Fruit fly (Drosophila melanogaster) whole organism, embryonic: ENCODE measurements around the gene Obp99d.

ENCODE experiments used
- Atf-2 ChIP-seq: fragments of 200-800 bp; sonication (Bioruptor generic); optimal IDR thresholded peaks from 2 replicates; lab custom pipeline; 2016; ENCODE audit warnings: missing biosample characterization, missing genetic modification characterization
- Awh ChIP-seq: fragments of 200-800 bp; sonication (Bioruptor generic); IDR thresholded peaks from 2 replicates; pipeline ENCODE4, ENCODE4 v1.3.6; 2022; ENCODE audit warnings: missing biosample characterization, missing genetic modification characterization
- CG10654 ChIP-seq: fragments of 200-800 bp; sonication (Bioruptor generic); optimal IDR thresholded peaks from 2 replicates; lab custom pipeline; 2016; ENCODE audit warnings: missing biosample characterization, missing genetic modification characterization
- CG11695 ChIP-seq: fragments of 200-800 bp; sonication (Bioruptor generic); IDR thresholded peaks from 3 replicates; pipeline ENCODE4 v1.3.6; 2022; ENCODE audit warnings: missing biosample characterization, missing genetic modification characterization
- CG13424 ChIP-seq: fragments of 200-800 bp; sonication (Bioruptor generic); optimal IDR thresholded peaks from 2 replicates; lab custom pipeline; 2019; ENCODE audit warnings: missing biosample characterization, mild to moderate bottlenecking, missing genetic modification characterization, moderate library complexity
- CG13894 ChIP-seq: fragments of 200-800 bp; sonication (Bioruptor generic); optimal IDR thresholded peaks from 3 replicates; lab custom pipeline; 2018; ENCODE audit warnings: missing biosample characterization, mild to moderate bottlenecking, missing genetic modification characterization, moderate library complexity
- CG1529 ChIP-seq: fragments of 200-800 bp; sonication (Bioruptor generic); optimal IDR thresholded peaks from 3 replicates; lab custom pipeline; 2018; ENCODE audit warnings: missing biosample characterization, missing genetic modification characterization
- CG1832 ChIP-seq: fragments of 200-800 bp; sonication (Bioruptor generic); optimal IDR thresholded peaks from 2 replicates; lab custom pipeline; 2017; ENCODE audit warnings: missing biosample characterization, mild to moderate bottlenecking, missing genetic modification characterization, inconsistent platforms
- CG18764 ChIP-seq: fragments of 200-800 bp; sonication (Bioruptor generic); optimal IDR thresholded peaks from 3 replicates; lab custom pipeline; 2016; ENCODE audit warnings: missing biosample characterization, missing genetic modification characterization
- CG2889 ChIP-seq: fragments of 200-800 bp; sonication (Bioruptor generic); IDR thresholded peaks from 3 replicates; pipeline ENCODE4 v1.3.6; 2022; ENCODE audit warnings: missing biosample characterization, missing genetic modification characterization
- CG31388 ChIP-seq: fragments of 200-800 bp; sonication (Bioruptor generic); optimal IDR thresholded peaks from 2 replicates; lab custom pipeline; 2016; ENCODE audit warnings: missing biosample characterization, missing genetic modification characterization
- CG31441 ChIP-seq: fragments of 200-800 bp; sonication (Bioruptor generic); IDR thresholded peaks from 2 replicates; pipeline ENCODE4 v1.3.6; 2022; ENCODE audit warnings: missing biosample characterization, missing genetic modification characterization
- CG32767 ChIP-seq: fragments of 200-800 bp; sonication (Bioruptor generic); IDR thresholded peaks from 2 replicates; pipeline ENCODE4 v1.3.6; 2022; ENCODE audit warnings: missing biosample characterization, missing genetic modification characterization
- CG43689 ChIP-seq: fragments of 200-800 bp; sonication (Bioruptor generic); IDR thresholded peaks from 2 replicates; pipeline ENCODE4 v1.3.6; 2022; ENCODE audit warnings: missing biosample characterization, missing genetic modification characterization
- CG4707 ChIP-seq: fragments of 200-800 bp; sonication (Bioruptor generic); optimal IDR thresholded peaks from 2 replicates; lab custom pipeline; 2018; ENCODE audit warnings: missing biosample characterization, mild to moderate bottlenecking, missing genetic modification characterization, moderate library complexity
- CG4730 ChIP-seq: fragments of 200-800 bp; sonication (Bioruptor generic); IDR thresholded peaks from 2 replicates; pipeline ENCODE4 v1.3.6; 2022; ENCODE audit warnings: missing biosample characterization, missing genetic modification characterization
- CG4820 ChIP-seq: fragments of 200-800 bp; sonication (Bioruptor generic); optimal IDR thresholded peaks from 3 replicates; lab custom pipeline; 2016; ENCODE audit warnings: missing biosample characterization, missing genetic modification characterization
- CG6683 ChIP-seq: fragments of 200-800 bp; sonication (Bioruptor generic); optimal IDR thresholded peaks from 2 replicates; lab custom pipeline; 2017; ENCODE audit warnings: missing biosample characterization, mild to moderate bottlenecking, missing genetic modification characterization, missing genetic modification reagents
- CHES-1-like ChIP-seq: fragments of 200-800 bp; sonication (Bioruptor generic); optimal IDR thresholded peaks from 2 replicates; lab custom pipeline; 2016; ENCODE audit warnings: missing biosample characterization, missing genetic modification characterization
- Dip3 ChIP-seq: fragments of 200-800 bp; sonication (Bioruptor generic); optimal IDR thresholded peaks from 3 replicates; lab custom pipeline; 2016; ENCODE audit warnings: missing biosample characterization, missing genetic modification characterization
- E2f1 ChIP-seq: fragments of 200-800 bp; sonication (Bioruptor generic); IDR thresholded peaks from 2 replicates; pipeline ENCODE4 v1.3.6; 2022; ENCODE audit warnings: missing biosample characterization, missing genetic modification characterization
- Ets97D ChIP-seq: fragments of 200-800 bp; sonication (Bioruptor generic); optimal IDR thresholded peaks from 3 replicates; lab custom pipeline; 2016; ENCODE audit warnings: missing biosample characterization, missing genetic modification characterization
- GATAe ChIP-seq: fragments of 200-800 bp; sonication (Bioruptor generic); conservative IDR thresholded peaks from 2 replicates; pipeline ENCODE4 v1.3.6; 2022; ENCODE audit warnings: missing biosample characterization, missing genetic modification characterization
- H15 ChIP-seq: fragments of 200-800 bp; sonication (Bioruptor generic); IDR thresholded peaks from 3 replicates; pipeline ENCODE4 v1.3.6; 2022; ENCODE audit warnings: missing biosample characterization, missing genetic modification characterization
- H2.0 ChIP-seq: fragments of 200-800 bp; sonication (Bioruptor generic); IDR thresholded peaks from 2 replicates; pipeline ENCODE4 v1.3.6; 2022; ENCODE audit warnings: missing biosample characterization, missing genetic modification characterization
- HHEX ChIP-seq: fragments of 200-800 bp; sonication (Bioruptor generic); optimal IDR thresholded peaks from 3 replicates; lab custom pipeline; 2017; ENCODE audit warnings: missing biosample characterization, mild to moderate bottlenecking, missing genetic modification characterization, missing genetic modification reagents
- HmgD ChIP-seq: fragments of 200-800 bp; sonication (Bioruptor generic); optimal IDR thresholded peaks from 3 replicates; lab custom pipeline; 2016; ENCODE audit warnings: missing biosample characterization, missing genetic modification characterization
- Hr39 ChIP-seq: fragments of >200 bp; optimal IDR thresholded peaks from 2 replicates; lab custom pipeline; 2017
- Lpt ChIP-seq: fragments of >200 bp; optimal IDR thresholded peaks from 2 replicates; lab custom pipeline; 2018; ENCODE audit warnings: missing biosample characterization, missing genetic modification characterization
- Ravus ChIP-seq: fragments of 200-800 bp; sonication (Bioruptor generic); IDR thresholded peaks from 2 replicates; pipeline ENCODE4 v1.3.6; 2022; ENCODE audit warnings: missing biosample characterization, missing genetic modification characterization
- Rfx ChIP-seq: fragments of 200-800 bp; sonication (Bioruptor generic); IDR thresholded peaks from 2 replicates; pipeline ENCODE4 v1.3.6; 2022; ENCODE audit warnings: missing biosample characterization, missing genetic modification characterization
- Xrp1 ChIP-seq: fragments of 200-800 bp; sonication (Bioruptor generic); IDR thresholded peaks from 2 replicates; pipeline ENCODE4 v1.3.6; 2022; ENCODE audit warnings: missing biosample characterization, missing genetic modification characterization
- ab ChIP-seq: fragments of 200-800 bp; sonication (Bioruptor generic); optimal IDR thresholded peaks from 2 replicates; lab custom pipeline; 2016; ENCODE audit warnings: missing biosample characterization, missing genetic modification characterization
- bowl ChIP-seq: fragments of 200-800 bp; sonication (Bioruptor generic); IDR thresholded peaks from 2 replicates; pipeline ENCODE4 v1.3.6; 2022; ENCODE audit warnings: missing biosample characterization, missing genetic modification characterization
- btn ChIP-seq: fragments of 200-800 bp; sonication (Bioruptor generic); optimal IDR thresholded peaks from 2 replicates; lab custom pipeline; 2016; ENCODE audit warnings: missing biosample characterization, missing genetic modification characterization
- chn ChIP-seq: fragments of 200-800 bp; sonication (Bioruptor generic); optimal IDR thresholded peaks from 2 replicates; lab custom pipeline; 2016; ENCODE audit warnings: missing biosample characterization, missing genetic modification characterization
- corto ChIP-seq: fragments of 200-800 bp; sonication (Bioruptor generic); optimal IDR thresholded peaks from 2 replicates; lab custom pipeline; 2016; ENCODE audit warnings: missing biosample characterization, mild to moderate bottlenecking, missing genetic modification characterization, moderate library complexity
- dan ChIP-seq: fragments of 200-800 bp; sonication (Bioruptor generic); IDR thresholded peaks from 2 replicates; pipeline ENCODE4 v1.3.6; 2022; ENCODE audit warnings: missing biosample characterization, missing genetic modification characterization
- esg ChIP-seq: fragments of 200-800 bp; sonication (Bioruptor generic); conservative IDR thresholded peaks from 2 replicates; pipeline ENCODE4 v1.3.6; 2022; ENCODE audit warnings: missing biosample characterization, missing genetic modification characterization
- ftz-f1 ChIP-seq: fragments of 200-800 bp; sonication (Bioruptor generic); optimal IDR thresholded peaks from 2 replicates; lab custom pipeline; 2016; ENCODE audit warnings: missing biosample characterization, missing genetic modification characterization
- kay ChIP-seq: fragments of 200-800 bp; sonication (Bioruptor generic); optimal IDR thresholded peaks from 2 replicates; lab custom pipeline; 2016; ENCODE audit warnings: missing biosample characterization, missing genetic modification characterization
- lov ChIP-seq, 2 experiments: fragments of 200-800 bp in 1 of 2; fragments of >200 bp in 1 of 2; sonication (Bioruptor generic) in 1 of 2; IDR thresholded peaks in 1 of 2; optimal IDR thresholded peaks in 1 of 2; 2 replicates in 1 of 2; 3 replicates in 1 of 2; pipeline versions ENCODE4 v1.3.6 to Lab custom; 2017 to 2022; ENCODE audit warnings: missing biosample characterization in 1 of 2, missing genetic modification characterization in 1 of 2
- nerfin-1 ChIP-seq: fragments of 200-800 bp; sonication (Bioruptor generic); optimal IDR thresholded peaks from 3 replicates; lab custom pipeline; 2019; ENCODE audit warnings: missing biosample characterization, mild to moderate bottlenecking, missing genetic modification characterization, moderate library complexity
- nmo ChIP-seq: fragments of 200-800 bp; sonication (Bioruptor generic); optimal IDR thresholded peaks from 2 replicates; lab custom pipeline; 2018; ENCODE audit warnings: missing biosample characterization, mild to moderate bottlenecking, missing genetic modification characterization, moderate library complexity
- prd ChIP-seq, 3 experiments: fragments of >200 bp in 2 of 3; fragments of 200-800 bp in 1 of 3; sonication (Bioruptor generic) in 1 of 3; optimal IDR thresholded peaks in 2 of 3; IDR thresholded peaks in 1 of 3; 2 replicates in 2 of 3; 3 replicates in 1 of 3; pipeline versions ENCODE4 v1.3.6 to Lab custom; 2017 to 2022; ENCODE audit warnings: missing biosample characterization in 1 of 3, missing genetic modification characterization in 1 of 3
- ranshi ChIP-seq: fragments of 200-800 bp; sonication (Bioruptor generic); IDR thresholded peaks from 2 replicates; pipeline ENCODE4 v1.3.6; 2022; ENCODE audit warnings: missing biosample characterization, missing genetic modification characterization
- repo ChIP-seq: fragments of 200-800 bp; sonication (Bioruptor generic); optimal IDR thresholded peaks from 2 replicates; lab custom pipeline; 2016; ENCODE audit warnings: missing biosample characterization, missing genetic modification characterization
- stwl ChIP-seq: fragments of 200-800 bp; sonication (Bioruptor generic); optimal IDR thresholded peaks from 3 replicates; lab custom pipeline; 2018; ENCODE audit warnings: missing biosample characterization, mild to moderate bottlenecking, missing genetic modification characterization, moderate library complexity
- sug ChIP-seq: fragments of 200-800 bp; optimal IDR thresholded peaks from 2 replicates; lab custom pipeline; 2019; ENCODE audit warnings: missing biosample characterization, mild to moderate bottlenecking, missing genetic modification characterization, moderate library complexity
- toy ChIP-seq: fragments of 200-800 bp; sonication (Bioruptor generic); IDR thresholded peaks from 2 replicates; pipeline ENCODE4 v1.3.6; 2022; ENCODE audit warnings: missing biosample characterization, missing genetic modification characterization
- z ChIP-seq: fragments of 200-800 bp; sonication (Bioruptor generic); IDR thresholded peaks from 3 replicates; pipeline ENCODE4 v1.3.6; 2022; ENCODE audit warnings: missing biosample characterization, missing genetic modification characterization
- zen2 ChIP-seq: fragments of 200-800 bp; sonication (Bioruptor generic); IDR thresholded peaks from 3 replicates; pipeline ENCODE4 v1.3.6; 2022; ENCODE audit warnings: missing biosample characterization, missing genetic modification characterization; ENCODE audit not compliant: partially characterized antibody

The Obp99d gene

DNA sequence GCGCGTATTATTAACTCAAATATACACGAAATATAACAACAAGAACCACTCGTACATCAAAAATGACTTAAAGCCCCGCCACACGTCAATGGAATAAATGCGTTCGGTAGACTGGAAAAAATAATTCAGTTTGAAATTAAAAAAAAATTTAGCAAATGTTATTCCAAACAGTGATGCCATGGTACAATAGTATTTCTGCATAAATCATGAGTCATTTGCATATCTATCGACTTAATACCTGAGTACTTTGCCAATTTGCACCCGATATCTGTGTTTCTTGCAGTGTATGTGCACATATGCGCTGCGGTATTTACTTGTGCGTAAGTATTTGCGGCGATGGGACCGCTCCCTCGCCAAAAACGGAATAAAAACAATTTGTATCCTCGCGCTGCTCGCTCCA is 48.8 kb downstream of the Obp99d start (continued):
- 0 out of 2 replicates have a peak, but pooled peaks have one; percentile 18 for TF ChIP-seq CG43689 (GFP tag; lab: Robert Waterston, UW)
- no peak for TF ChIP-seq CG13424 (tag; lab: Kevin White, UChicago)
- TF ChIP-seq zen2 (GFP tag; lab: Robert Waterston, UW) = no peak
- no peak for TF ChIP-seq CG2889 (GFP tag; lab: Robert Waterston, UW)
- no peak for TF ChIP-seq CG6683 (GFP tag; lab: Kevin White, UChicago)
- TF ChIP-seq ab = peak; percentile 34
- no peak for TF ChIP-seq Dip3
- TF ChIP-seq CG18764 = no peak
- TF ChIP-seq H2.0 (GFP tag; lab: Robert Waterston, UW) = peak; percentile 26; the same call in 1 of the 2 replicates
- TF ChIP-seq Awh (GFP tag; lab: Robert Waterston, UW) = no peak
- TF ChIP-seq CG4707 = no peak
- no peak for TF ChIP-seq stwl (tag; lab: Kevin White, UChicago)
- TF ChIP-seq dan (GFP tag; lab: Robert Waterston, UW) = no peak
- no peak for TF ChIP-seq Atf-2 (GFP tag; lab: Kevin White, UChicago)
- TF ChIP-seq sug (tag; lab: Kevin White, UChicago) = no peak
- TF ChIP-seq CG10654 = peak; percentile 39
- no peak for TF ChIP-seq Lpt (GFP tag; lab: Kevin White, UChicago)
- peak; percentile 32; the same call in 1 of the 2 replicates for TF ChIP-seq Rfx (GFP tag; lab: Robert Waterston, UW)
- TF ChIP-seq ftz-f1 (GFP tag; lab: Kevin White, UChicago) = no peak
- no peak for TF ChIP-seq CHES-1-like (GFP tag; lab: Kevin White, UChicago)
- no peak for TF ChIP-seq lov (optimal IDR thresholded peaks at IDR 0.05; lab: Kevin White, UChicago)
- TF ChIP-seq lov (GFP tag; IDR thresholded peaks at IDR 0.05; lab: Robert Waterston, UW) = no peak
- no peak for TF ChIP-seq z (GFP tag; lab: Robert Waterston, UW)
- TF ChIP-seq nmo (GFP tag; lab: Kevin White, UChicago) = peak; percentile 13
- TF ChIP-seq Ets97D = peak; percentile 4
- no peak for TF ChIP-seq prd (optimal IDR thresholded peaks at IDR 0.05; lab: Kevin White, UChicago)
- TF ChIP-seq prd (GFP tag; IDR thresholded peaks at IDR 0.05; lab: Robert Waterston, UW) = peak; percentile 73
- no peak for TF ChIP-seq toy (GFP tag; lab: Robert Waterston, UW)
- TF ChIP-seq GATAe (GFP tag; lab: Robert Waterston, UW) = no peak; the same call in 1 of the 2 replicates
- TF ChIP-seq kay (GFP tag; lab: Kevin White, UChicago) = peak; percentile 31
- TF ChIP-seq CG32767 = no peak
- peak; percentile 30; the same call in 1 of the 2 replicates for TF ChIP-seq ranshi
- no peak for TF ChIP-seq nerfin-1 (tag; lab: Kevin White, UChicago)
- TF ChIP-seq corto (GFP tag; lab: Kevin White, UChicago) = peak; percentile 82
- no peak for TF ChIP-seq CG13894 (tag; lab: Kevin White, UChicago)
- no peak for TF ChIP-seq CG4730 (GFP tag; lab: Robert Waterston, UW)
- TF ChIP-seq H15 (GFP tag; lab: Robert Waterston, UW) = no peak
- TF ChIP-seq E2f1 = peak; percentile 25; the same call in 1 of the 2 replicates
- TF ChIP-seq CG31388 (GFP tag; lab: Kevin White, UChicago) = no peak
- no peak for TF ChIP-seq HHEX (GFP tag; lab: Kevin White, UChicago)
- TF ChIP-seq Xrp1 = peak; percentile 60; the same call in 1 of the 2 replicates
- TF ChIP-seq Ravus (GFP tag; lab: Robert Waterston, UW) = no peak
- TF ChIP-seq CG4820 = peak; percentile 26
- no peak for TF ChIP-seq CG31441 (GFP tag; lab: Robert Waterston, UW)
- peak; percentile 17 for TF ChIP-seq repo
- no peak for TF ChIP-seq HmgD (GFP tag; lab: Kevin White, UChicago)
- no peak for TF ChIP-seq chn (GFP tag; lab: Kevin White, UChicago)
- peak; percentile 45 for TF ChIP-seq esg (GFP tag; lab: Robert Waterston, UW)
- TF ChIP-seq bowl (GFP tag; lab: Robert Waterston, UW) = no peak
- TF ChIP-seq CG1832 = no peak
- TF ChIP-seq CG11695 (GFP tag; lab: Robert Waterston, UW) = 0 out of 3 replicates have a peak, but pooled peaks have one; percentile 37
- TF ChIP-seq CG1529 (GFP tag; lab: Kevin White, UChicago) = no peak
- no peak for TF ChIP-seq Hr39 (lab: Kevin White, UChicago)
- TF ChIP-seq btn (GFP tag; lab: Kevin White, UChicago) = no peak
